Fruit fly (Drosophila melanogaster) whole organism, embryonic: Measurements from ENCODE around the gene CG33181.

Experiments used
- CG10959 ChIP-seq: fragments of 200-800 bp; sonication (Bioruptor generic); IDR thresholded peaks from 2 replicates; pipeline ENCODE4 v1.3.6; 2022; ENCODE audit warnings: missing biosample characterization, missing genetic modification characterization
- CG2712 ChIP-seq: fragments of 200-800 bp; optimal IDR thresholded peaks from 3 replicates; lab custom pipeline; 2019; ENCODE audit warnings: missing biosample characterization, mild to moderate bottlenecking, missing genetic modification characterization, moderate library complexity
- CG8281 ChIP-seq: fragments of 200-800 bp; sonication (Bioruptor generic); optimal IDR thresholded peaks from 2 replicates; lab custom pipeline; 2018; ENCODE audit warnings: missing biosample characterization, mild to moderate bottlenecking, missing genetic modification characterization, moderate library complexity
- CG9437 ChIP-seq: fragments of 200-800 bp; sonication (Bioruptor generic); optimal IDR thresholded peaks from 2 replicates; lab custom pipeline; 2018; ENCODE audit warnings: missing biosample characterization, mild to moderate bottlenecking, missing genetic modification characterization
- Gug ChIP-seq: fragments of 200-800 bp; sonication (Bioruptor generic); IDR thresholded peaks from 4 replicates; pipeline ENCODE4 v1.3.6; 2022; ENCODE audit warnings: missing biosample characterization, missing genetic modification characterization
- Oaz ChIP-seq: fragments of 200-800 bp; sonication (Bioruptor generic); IDR thresholded peaks from 2 replicates; pipeline ENCODE4 v1.3.6; 2022; ENCODE audit warnings: missing biosample characterization, missing genetic modification characterization
- ab ChIP-seq: fragments of 200-800 bp; sonication (Bioruptor generic); optimal IDR thresholded peaks from 2 replicates; lab custom pipeline; 2016; ENCODE audit warnings: missing biosample characterization, missing genetic modification characterization
- btn ChIP-seq: fragments of 200-800 bp; sonication (Bioruptor generic); optimal IDR thresholded peaks from 2 replicates; lab custom pipeline; 2016; ENCODE audit warnings: missing biosample characterization, missing genetic modification characterization
- jigr1 ChIP-seq: fragments of 200-800 bp; sonication (Bioruptor generic); IDR thresholded peaks from 3 replicates; pipeline ENCODE4 v1.3.6; 2022; ENCODE audit warnings: missing biosample characterization, missing genetic modification characterization
- peb ChIP-seq: fragments of 200-800 bp; sonication (Bioruptor generic); IDR thresholded peaks from 2 replicates; pipeline ENCODE4 v1.3.6; 2022; ENCODE audit warnings: missing biosample characterization, missing genetic modification characterization
- psq ChIP-seq: fragments of 200-800 bp; sonication (Bioruptor generic); optimal IDR thresholded peaks from 2 replicates; lab custom pipeline; 2017; ENCODE audit warnings: missing biosample characterization, missing genetic modification characterization
- usp ChIP-seq: fragments of >200 bp; optimal IDR thresholded peaks from 2 replicates; lab custom pipeline; 2017; ENCODE audit warnings: missing biosample characterization, missing genetic modification characterization

dm6 chrX:8534734-8535133 lies 45.6 kb downstream of the CG33181 start:
- TF ChIP-seq Gug (GFP tag; lab: Robert Waterston, UW) = no peak
- TF ChIP-seq psq (GFP tag; lab: Kevin White, UChicago) = no peak
- TF ChIP-seq usp (GFP tag; lab: Kevin White, UChicago) = no peak
- TF ChIP-seq CG8281 (tag; lab: Kevin White, UChicago) = no peak
- no peak for TF ChIP-seq CG9437 (GFP tag; lab: Kevin White, UChicago)
- no peak for TF ChIP-seq peb (GFP tag; lab: Robert Waterston, UW)
- no peak for TF ChIP-seq jigr1 (GFP tag; lab: Robert Waterston, UW)
- no peak for TF ChIP-seq CG10959
- no peak for TF ChIP-seq ab (GFP tag; lab: Kevin White, UChicago)
- TF ChIP-seq CG2712 (tag; lab: Kevin White, UChicago) = peak; percentile 38
- TF ChIP-seq btn (GFP tag; lab: Kevin White, UChicago) = no peak
- no peak for TF ChIP-seq Oaz (GFP tag; lab: Robert Waterston, UW)
